Worm (Caenorhabditis elegans) whole organism, midembryonic: ENCODE measurements around the gene Y45F3A.4.

ENCODE experiments used
- T22C8.4 ChIP-seq: fragments of 200-800 bp; sonication (Bioruptor generic); IDR thresholded peaks from 2 replicates; pipeline ENCODE4 v1.3.6; 2022; ENCODE audit warnings: missing genetic modification characterization, missing compliant biosample characterization
- cog-1 ChIP-seq: sonication (generic microtip); optimal IDR thresholded peaks from 2 replicates; lab custom pipeline; 2016; ENCODE audit warnings: missing genetic modification characterization, missing compliant biosample characterization
- flt-1 ChIP-seq: fragments of 200-800 bp; sonication (Bioruptor generic); IDR thresholded peaks from 2 replicates; pipeline ENCODE4 v1.3.6; 2022; ENCODE audit warnings: missing genetic modification characterization, missing compliant biosample characterization
- klf-2 ChIP-seq: fragments of 200-800 bp; sonication (Bioruptor generic); conservative IDR thresholded peaks from 2 replicates; pipeline ENCODE4 v1.3.6; 2022; ENCODE audit warnings: missing genetic modification reagents, missing genetic modification characterization, missing compliant biosample characterization
- med-1 ChIP-seq: sonication (generic microtip); optimal IDR thresholded peaks from 2 replicates; lab custom pipeline; 2017; ENCODE audit warnings: missing genetic modification characterization, mild to moderate bottlenecking, missing compliant biosample characterization, antibody characterized with exemption, missing genetic modification reagents; ENCODE audit not compliant: insufficient read depth
- ref-1 ChIP-seq: fragments of 200-800 bp; sonication (Bioruptor generic); conservative IDR thresholded peaks from 2 replicates; pipeline ENCODE4 v1.3.6; 2022; ENCODE audit warnings: missing genetic modification reagents, missing genetic modification characterization, missing compliant biosample characterization
- tab-1 ChIP-seq: fragments of 200-800 bp; sonication (Bioruptor generic); IDR thresholded peaks from 2 replicates; pipeline ENCODE4 v1.3.6; 2022; ENCODE audit warnings: missing genetic modification characterization, missing compliant biosample characterization
- ztf-23 ChIP-seq: fragments of 200-800 bp; sonication (Bioruptor generic); IDR thresholded peaks from 2 replicates; pipeline ENCODE4 v1.3.6; 2022; ENCODE audit warnings: missing genetic modification reagents, missing genetic modification characterization, missing compliant biosample characterization
- ztf-29 ChIP-seq: fragments of 200-800 bp; sonication (Bioruptor generic); IDR thresholded peaks from 2 replicates; pipeline ENCODE4 v1.3.6; 2022; ENCODE audit warnings: missing genetic modification reagents, missing genetic modification characterization, missing compliant biosample characterization

The Y45F3A.4 gene

DNA sequence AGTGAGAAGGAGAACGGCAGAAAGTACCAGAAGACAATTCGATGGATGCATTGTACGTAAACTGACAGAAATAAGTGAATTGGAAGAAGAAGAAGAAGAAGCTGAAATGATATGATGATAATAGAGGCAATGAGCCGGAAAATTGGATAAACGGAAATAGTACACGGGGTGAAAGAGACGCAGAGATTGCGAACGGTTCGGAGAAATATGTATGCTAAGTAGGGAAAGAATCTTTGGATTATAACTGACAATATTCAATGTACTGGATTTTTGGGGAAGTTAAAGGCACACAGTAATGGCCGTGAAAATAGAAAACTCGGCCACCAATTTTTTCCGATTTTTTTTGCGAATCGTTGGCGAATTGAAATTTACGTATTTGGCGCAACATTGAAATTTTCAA is at the start of gene Y45F3A.4:
Gene Y45F3A.4, minus strand, starts transcription at position 101 of the 400 bp plus-strand sequence.
- TF ChIP-seq tab-1 (GFP tag; lab: Robert Waterston, UW) = no peak
- TF ChIP-seq med-1 = no peak
- no peak for TF ChIP-seq cog-1 (tag; lab: Kevin White, UChicago)

ce11 chrIII:10624564-10624963 is 49.3 kb upstream of the Y45F3A.4 start:
- peak; percentile 67 for TF ChIP-seq ztf-29
- peak; percentile 81 for TF ChIP-seq klf-2 (GFP tag; lab: Robert Waterston, UW)
- peak; percentile 92 for TF ChIP-seq T22C8.4 (GFP tag; lab: Robert Waterston, UW)
- TF ChIP-seq med-1 = peak; percentile 55
- peak; percentile 82 for TF ChIP-seq ztf-23 (GFP tag; lab: Robert Waterston, UW)
- peak; percentile 94 for TF ChIP-seq flt-1 (GFP tag; lab: Robert Waterston, UW)
- TF ChIP-seq cog-1 (tag; lab: Kevin White, UChicago) = peak; percentile 51
- TF ChIP-seq ref-1 = peak; percentile 85
- peak; percentile 93 for TF ChIP-seq tab-1 (GFP tag; lab: Robert Waterston, UW)

DNA sequence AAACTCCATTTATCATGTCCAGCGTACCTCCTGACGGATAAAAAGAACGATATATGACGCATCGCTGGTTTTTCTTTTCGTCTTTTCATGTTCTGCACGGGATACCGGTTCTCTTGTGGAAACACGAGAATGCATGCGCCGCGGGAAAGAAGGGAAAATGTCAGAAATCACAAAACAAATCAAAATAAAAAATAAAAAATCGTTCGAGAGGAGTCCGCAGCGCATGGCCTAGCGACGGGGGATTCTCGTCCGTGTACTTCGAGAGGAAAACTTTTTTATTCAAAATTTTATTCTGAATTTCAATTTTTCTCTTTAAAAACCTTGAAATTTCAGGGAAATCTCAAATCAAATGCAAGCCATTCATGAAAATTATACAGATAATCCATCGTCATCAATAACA is 46.0 kb upstream of the Y45F3A.4 start, which contains the start of the genes lron-10 and hpr-9:
Gene lron-10, minus strand, starts transcription at position 162 of the 400 bp plus-strand sequence.
Gene hpr-9, plus strand, starts transcription at position 344 of the 400 bp plus-strand sequence.
- TF ChIP-seq ztf-29 (no peak), klf-2 (GFP tag; lab: Robert Waterston, UW) (no peak), flt-1 (GFP tag; lab: Robert Waterston, UW) (peak; percentile 48; the same call in 1 of the 2 replicates), ztf-23 (GFP tag; lab: Robert Waterston, UW) (0 out of 2 replicates have a peak, but pooled peaks have one; percentile 55)

ce11 chrIII:10615166-10615565 is 39.9 kb upstream of the Y45F3A.4 start, which contains the start of gene mrpl-22:
mrpl-22 (plus strand) TSS chrIII:10615466.
- no peak for TF ChIP-seq tab-1 (GFP tag; lab: Robert Waterston, UW)
- no peak for TF ChIP-seq ref-1
- TF ChIP-seq med-1 = no peak
- TF ChIP-seq klf-2 (GFP tag; lab: Robert Waterston, UW) = no peak
- no peak for TF ChIP-seq ztf-23 (GFP tag; lab: Robert Waterston, UW)
- TF ChIP-seq flt-1 (GFP tag; lab: Robert Waterston, UW) = no peak
- no peak for TF ChIP-seq ztf-29
- TF ChIP-seq cog-1 (tag; lab: Kevin White, UChicago) = no peak

DNA sequence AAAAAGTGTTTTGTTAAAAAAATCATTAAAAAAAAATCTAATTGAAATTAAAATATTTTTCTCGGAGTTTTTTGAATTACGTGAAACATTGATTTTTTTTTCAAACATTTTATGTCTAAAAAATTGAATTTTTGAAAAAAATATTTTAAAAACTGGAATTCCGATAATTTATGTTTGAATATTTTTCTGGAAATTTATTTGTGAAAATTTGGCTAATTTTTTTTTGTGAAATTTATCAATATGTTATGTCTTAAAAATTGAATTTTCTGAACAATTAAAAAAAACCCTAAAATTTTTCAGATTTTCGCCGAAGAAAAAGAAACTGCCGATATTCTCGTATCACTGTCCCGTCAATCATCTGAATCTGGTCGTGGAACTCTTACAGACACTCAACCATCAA is 37.1 kb upstream of the Y45F3A.4 start, which contains the start of gene Y39A1A.24:
Gene Y39A1A.24, plus strand, starts transcription at position 301 of the 400 bp plus-strand sequence.
- no peak for TF ChIP-seq tab-1 (GFP tag; lab: Robert Waterston, UW)
- no peak for TF ChIP-seq cog-1 (tag; lab: Kevin White, UChicago)
- no peak for TF ChIP-seq ztf-29
- TF ChIP-seq ref-1 = no peak
- no peak for TF ChIP-seq flt-1 (GFP tag; lab: Robert Waterston, UW)
- no peak for TF ChIP-seq klf-2 (GFP tag; lab: Robert Waterston, UW)
- no peak for TF ChIP-seq T22C8.4 (GFP tag; lab: Robert Waterston, UW)
- no peak for TF ChIP-seq ztf-23 (GFP tag; lab: Robert Waterston, UW)
- TF ChIP-seq med-1 = no peak

DNA sequence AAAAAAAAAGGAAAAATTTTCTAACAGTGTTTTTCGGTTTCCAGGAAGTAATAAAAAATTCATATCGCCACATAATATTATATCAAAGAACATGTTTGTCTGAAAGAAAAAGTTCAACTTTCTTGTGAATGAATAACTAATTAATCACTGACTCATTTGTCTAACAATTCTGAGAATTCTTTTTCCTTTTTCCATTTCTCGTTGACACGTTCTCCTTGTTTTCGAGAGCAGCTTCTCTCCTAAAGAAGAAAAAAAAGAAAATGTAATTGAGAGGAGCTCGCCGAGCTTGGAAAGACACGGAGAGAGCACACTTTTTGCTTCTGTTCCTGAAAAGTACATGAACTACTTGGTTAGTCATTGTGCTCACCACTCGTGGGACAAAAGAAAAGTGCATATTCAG is 32.9 kb upstream of the Y45F3A.4 start:
- TF ChIP-seq cog-1 (tag; lab: Kevin White, UChicago) = no peak
- TF ChIP-seq T22C8.4 (GFP tag; lab: Robert Waterston, UW) = no peak
- TF ChIP-seq klf-2 (GFP tag; lab: Robert Waterston, UW) = no peak
- TF ChIP-seq med-1 = no peak

- TF ChIP-seq T22C8.4 (GFP tag; lab: Robert Waterston, UW) (no peak), tab-1 (GFP tag; lab: Robert Waterston, UW) (no peak), med-1 (no peak), ztf-23 (GFP tag; lab: Robert Waterston, UW) (no peak), ztf-29 (no peak), flt-1 (GFP tag; lab: Robert Waterston, UW) (no peak), ref-1 (no peak), klf-2 (GFP tag; lab: Robert Waterston, UW) (no peak), cog-1 (tag; lab: Kevin White, UChicago) (no peak)
Observed at ce11 chrIII:10605049-10605448, 29.8 kb upstream of the Y45F3A.4 start, which contains the start of gene rabx-5. rabx-5 (plus strand) TSS chrIII:10605349.

DNA sequence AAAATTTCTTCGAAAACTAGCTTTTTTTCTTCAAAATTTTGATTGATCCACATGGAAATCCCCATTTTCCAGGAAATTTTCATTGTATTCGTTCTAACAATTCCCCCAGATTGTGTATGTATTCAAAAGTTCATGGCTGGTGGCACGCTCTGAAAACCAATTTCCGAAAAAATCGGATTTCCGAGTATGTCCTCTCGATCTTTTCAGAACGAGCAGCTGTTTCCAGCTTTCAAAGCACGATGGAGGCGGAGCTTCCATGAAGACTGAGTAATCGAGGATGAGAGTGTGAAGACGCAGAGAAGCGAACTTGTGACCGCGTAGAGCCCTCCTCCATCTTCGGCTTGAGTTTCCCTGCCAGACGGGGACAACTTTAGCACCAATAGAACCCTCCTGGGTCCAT is 29.1 kb upstream of the Y45F3A.4 start:
- TF ChIP-seq tab-1 (GFP tag; lab: Robert Waterston, UW) = no peak
- TF ChIP-seq ztf-29 = no peak

DNA sequence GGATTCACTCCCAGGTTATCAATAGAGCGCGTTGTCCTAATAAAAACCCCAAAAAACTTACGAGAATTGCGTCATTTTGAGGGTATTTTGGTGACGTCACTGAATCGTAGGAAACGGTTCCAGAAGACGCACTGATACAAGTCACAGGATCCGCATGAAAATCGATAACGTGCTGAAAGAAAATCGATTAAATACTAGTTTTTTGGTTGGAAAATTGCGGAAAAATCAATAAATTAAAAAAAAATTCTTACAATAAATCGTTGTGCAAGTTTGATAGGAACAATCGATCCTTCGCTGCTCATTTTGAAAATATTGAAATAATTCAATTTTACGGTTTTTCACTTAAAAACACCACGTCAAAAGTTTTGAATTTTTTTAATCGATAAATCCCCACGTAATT is 28.0 kb upstream of the Y45F3A.4 start, which contains the start of gene Y39A1A.2:
Gene Y39A1A.2, minus strand, starts transcription at position 319 of the 400 bp plus-strand sequence.
- TF ChIP-seq ztf-23 (GFP tag; lab: Robert Waterston, UW) (no peak), flt-1 (GFP tag; lab: Robert Waterston, UW) (no peak), T22C8.4 (GFP tag; lab: Robert Waterston, UW) (peak; percentile 43; the same call in 1 of the 2 replicates)

ce11 chrIII:10600894-10601293 is 25.7 kb upstream of the Y45F3A.4 start:
- TF ChIP-seq med-1 (no peak), ztf-23 (GFP tag; lab: Robert Waterston, UW) (no peak)

DNA sequence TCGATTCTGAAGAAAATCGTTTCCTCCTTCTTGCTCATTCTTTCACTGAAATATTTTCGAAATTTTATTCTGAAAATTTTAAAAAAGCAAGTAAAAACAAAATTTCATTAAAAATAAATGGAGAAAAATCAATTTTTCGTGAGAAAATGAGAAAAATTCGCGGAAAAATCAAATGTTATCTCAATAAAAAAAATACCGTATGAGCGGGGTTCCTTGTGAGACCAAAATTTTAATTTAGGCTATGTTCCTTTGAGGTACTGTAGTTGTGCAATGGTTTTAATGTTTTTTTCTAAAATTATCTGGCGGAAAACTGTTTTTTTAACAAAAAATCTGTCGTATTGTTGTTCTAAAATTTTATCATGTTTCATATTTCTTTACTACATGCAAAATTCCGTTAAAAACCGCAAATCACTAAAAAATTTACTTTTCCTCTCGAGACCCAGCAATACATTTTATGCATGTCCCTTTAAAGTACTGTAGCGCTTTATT is 25.0 kb upstream of the Y45F3A.4 start, which contains the start of gene epg-6:
Gene epg-6, minus strand, starts transcription at position 51 of the 489 bp plus-strand sequence.
- TF ChIP-seq ref-1 (no peak), T22C8.4 (GFP tag; lab: Robert Waterston, UW) (no peak), tab-1 (GFP tag; lab: Robert Waterston, UW) (no peak), med-1 (no peak), ztf-29 (no peak), ztf-23 (GFP tag; lab: Robert Waterston, UW) (no peak), flt-1 (GFP tag; lab: Robert Waterston, UW) (no peak), cog-1 (tag; lab: Kevin White, UChicago) (no peak), klf-2 (GFP tag; lab: Robert Waterston, UW) (no peak)
